Worm (Caenorhabditis elegans) whole organism, mixed stage, embryonic: ENCODE measurements around the gene snn-1.

ENCODE experiments used
- bed-3 ChIP-seq: fragments of 200-800 bp; sonication (Bioruptor generic); optimal IDR thresholded peaks from 3 replicates; lab custom pipeline; 2018; ENCODE audit warnings: mild to moderate bottlenecking, missing genetic modification characterization, moderate library complexity, missing compliant biosample characterization
- elt-1 ChIP-seq: sonication (generic microtip); optimal IDR thresholded peaks from 2 replicates; lab custom pipeline; 2017; ENCODE audit warnings: missing genetic modification characterization, mild to moderate bottlenecking, missing compliant biosample characterization, antibody characterized with exemption, moderate library complexity, borderline replicate concordance; ENCODE audit not compliant: insufficient read depth
- elt-3 ChIP-seq: fragments of 150-350 bp; optimal IDR thresholded peaks from 2 replicates; lab custom pipeline; 2014; ENCODE audit warnings: missing biosample characterization, missing genetic modification characterization
- snpc-4 ChIP-seq: fragments of 150-350 bp; optimal IDR thresholded peaks from 2 replicates; lab custom pipeline; 2014; ENCODE audit warnings: missing biosample characterization, missing genetic modification characterization

ce11 chrIV:1844624-1845023 lies 29.7 kb upstream of the snn-1 start:
- no peak for TF ChIP-seq snpc-4 (tag; lab: Kevin White, UChicago)
- TF ChIP-seq elt-3 (tag; lab: Kevin White, UChicago) = no peak
- TF ChIP-seq elt-1 (tag; lab: Kevin White, UChicago) = no peak
- TF ChIP-seq bed-3 = no peak
